Worm (Caenorhabditis elegans): Measurements from ENCODE around the gene F54D12.7.

F54D12.7 gene

ce11 chrII:1338196-1338595 lies 47.0 kb downstream of the F54D12.7 start:
- TF ChIP-seq unc-62 (GFP tag; optimal IDR thresholded peaks at IDR 0.05), result no peak

All from whole organism, dauer.